Worm (Caenorhabditis elegans) whole organism, L1 larva: ENCODE results near the gene otpl-6.
"Not testable (repeated sequence)": the region's sequence is repeated elsewhere in the genome, so short reads cannot be mapped to it uniquely, and the experiment has no call there.

Experiments
- aly-2 ChIP-seq: fragments of 150-350 bp; optimal IDR thresholded peaks from 2 replicates; lab custom pipeline; 2014; ENCODE audit warnings: missing biosample characterization, missing genetic modification characterization
- jun-1 ChIP-seq: fragments of 150-350 bp; optimal IDR thresholded peaks from 2 replicates; lab custom pipeline; 2014; ENCODE audit warnings: missing biosample characterization, missing genetic modification reagents, missing genetic modification characterization
- mab-9 ChIP-seq: fragments of 200-800 bp; sonication (Bioruptor generic); IDR thresholded peaks from 2 replicates; pipeline ENCODE4 v1.3.6; 2022; ENCODE audit warnings: missing genetic modification reagents, missing genetic modification characterization, missing compliant biosample characterization
- nhr-11 ChIP-seq: fragments of 150-350 bp; optimal IDR thresholded peaks from 2 replicates; lab custom pipeline; 2014; ENCODE audit warnings: missing biosample characterization, missing genetic modification characterization
- nhr-19 ChIP-seq: fragments of 200-800 bp; sonication (Bioruptor generic); conservative IDR thresholded peaks from 2 replicates; pipeline ENCODE4 v1.3.6; 2022; ENCODE audit warnings: missing genetic modification characterization, missing compliant biosample characterization
- nhr-237 ChIP-seq: fragments of 150-350 bp; optimal IDR thresholded peaks from 2 replicates; lab custom pipeline; 2014; ENCODE audit warnings: missing biosample characterization, missing genetic modification characterization

DNA sequence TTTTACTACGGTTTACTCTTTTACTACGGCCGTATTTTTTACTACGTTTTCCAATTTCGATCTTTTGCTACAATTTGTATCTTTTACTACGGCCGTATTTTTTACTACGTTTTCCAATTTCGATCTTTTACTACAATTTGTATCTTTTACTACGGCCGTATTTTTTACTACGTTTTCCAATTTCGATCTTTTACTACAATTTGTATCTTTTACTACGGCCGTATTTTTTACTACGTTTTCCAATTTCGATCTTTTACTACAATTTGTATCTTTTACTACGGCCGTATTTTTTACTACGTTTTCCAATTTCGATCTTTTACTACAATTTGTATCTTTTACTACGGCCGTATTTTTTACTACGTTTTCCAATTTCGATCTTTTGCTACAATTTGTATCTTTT is 48.9 kb downstream of the otpl-6 start, which contains the start of gene F25G6.1:
- TF ChIP-seq nhr-11 (tag; lab: Kevin White, UChicago); jun-1 (tag; lab: Kevin White, UChicago); nhr-19 (GFP tag; lab: Robert Waterston, UW); mab-9; aly-2 (tag; lab: Kevin White, UChicago); nhr-237 (tag; lab: Kevin White, UChicago): not testable (repeated sequence)
